Worm (Caenorhabditis elegans): ENCODE measurements around the gene Y32B12C.1.

The Y32B12C.1 gene

DNA sequence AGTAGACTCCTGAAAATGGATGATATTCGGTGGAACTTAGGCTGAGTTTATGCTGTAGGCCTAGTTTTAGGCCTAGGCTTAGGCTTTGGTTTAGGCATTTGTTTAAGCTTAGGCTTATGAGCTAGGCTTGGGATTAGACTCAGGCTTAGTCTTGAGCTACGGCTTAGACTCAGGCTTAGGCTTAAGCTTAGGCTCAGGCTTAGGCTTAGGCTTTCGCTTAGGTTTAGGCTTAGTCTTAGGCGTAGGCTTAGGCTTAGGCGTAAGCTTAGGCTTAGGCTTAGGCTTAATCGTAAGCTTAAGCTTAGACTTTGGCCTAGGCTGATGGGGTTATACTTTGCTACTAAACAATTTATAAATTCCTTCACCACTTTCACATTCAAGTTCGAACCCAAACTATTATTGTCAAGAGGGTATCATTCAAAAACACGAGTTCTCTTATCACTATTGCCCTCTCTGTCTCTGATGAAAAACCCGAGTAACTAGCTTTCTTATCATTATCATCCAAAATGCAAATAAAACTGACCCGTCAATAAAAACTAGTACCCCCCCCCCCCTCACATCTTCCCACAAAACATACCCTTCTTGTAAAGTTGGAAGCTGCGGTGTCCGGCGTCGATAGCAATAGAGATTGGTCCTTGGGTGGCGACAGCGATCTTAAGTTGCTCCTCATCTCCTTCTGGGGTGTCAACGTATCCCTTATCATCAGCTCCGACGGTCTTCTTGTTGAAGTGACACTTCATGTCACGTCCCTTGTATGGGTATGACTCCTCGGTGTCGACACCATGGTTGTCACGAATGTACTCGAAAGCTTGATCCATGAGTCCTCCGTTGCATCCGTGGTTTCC lies 13.2 kb upstream of the Y32B12C.1 start:
- peak; percentile 55 for TF ChIP-seq ama-1 (optimal IDR thresholded peaks at IDR 0.05)
- no peak for TF ChIP-seq lin-15B (tag; optimal IDR thresholded peaks at IDR 0.05)
- peak; percentile 56 for TF ChIP-seq nhr-43 (tag; optimal IDR thresholded peaks at IDR 0.05; ENCODE audit: poor library complexity, severe bottlenecking)
- no peak for TF ChIP-seq ceh-82 (tag; optimal IDR thresholded peaks at IDR 0.05)
- TF ChIP-seq tbx-2 (tag; optimal IDR thresholded peaks at IDR 0.05), result no peak
- peak; percentile 30 for TF ChIP-seq pha-4 (tag; optimal IDR thresholded peaks at IDR 0.05)
- peak; percentile 44 for TF ChIP-seq pqm-1 (tag; optimal IDR thresholded peaks at IDR 0.05)
- TF ChIP-seq fkh-10 (GFP tag; optimal IDR thresholded peaks at IDR 0.05), result no peak
- TF ChIP-seq elt-3 (tag; optimal IDR thresholded peaks at IDR 0.05), result no peak
- TF ChIP-seq elt-2 (tag; optimal IDR thresholded peaks at IDR 0.05), result peak; percentile 82
- no peak for TF ChIP-seq R02D3.7 (tag; optimal IDR thresholded peaks at IDR 0.05)

DNA sequence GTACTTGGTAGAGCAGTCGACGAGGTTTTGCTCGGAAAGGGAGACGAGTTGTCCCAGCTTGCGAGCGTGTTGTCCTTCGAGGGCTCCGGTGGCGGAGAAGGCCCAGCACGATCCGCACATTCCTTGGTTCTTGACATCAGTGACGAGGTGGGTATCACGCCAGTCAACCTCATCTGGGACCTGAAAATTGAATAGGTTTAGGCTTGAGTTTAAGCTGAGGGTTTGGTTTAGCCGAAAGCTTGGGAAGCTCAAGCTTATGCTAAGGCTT lies 12.7 kb upstream of the Y32B12C.1 start:
- TF ChIP-seq ceh-82 (tag; optimal IDR thresholded peaks at IDR 0.05) (no peak), nhr-237 (tag; optimal IDR thresholded peaks at IDR 0.05) (no peak), nhr-67 (tag; optimal IDR thresholded peaks at IDR 0.05) (no peak), ama-1 (optimal IDR thresholded peaks at IDR 0.05) (no peak), nhr-11 (tag; optimal IDR thresholded peaks at IDR 0.05) (no peak), aly-2 (tag; optimal IDR thresholded peaks at IDR 0.05) (no peak), fkh-2 (tag; optimal IDR thresholded peaks at IDR 0.05) (no peak), elt-2 (tag; optimal IDR thresholded peaks at IDR 0.05) (no peak), jun-1 (tag; optimal IDR thresholded peaks at IDR 0.05) (no peak), skn-1 (tag; optimal IDR thresholded peaks at IDR 0.05) (no peak), lin-15B (tag; optimal IDR thresholded peaks at IDR 0.05) (no peak), ztf-4 (tag; optimal IDR thresholded peaks at IDR 0.05) (no peak), ceh-9 (tag; optimal IDR thresholded peaks at IDR 0.05) (no peak)

DNA sequence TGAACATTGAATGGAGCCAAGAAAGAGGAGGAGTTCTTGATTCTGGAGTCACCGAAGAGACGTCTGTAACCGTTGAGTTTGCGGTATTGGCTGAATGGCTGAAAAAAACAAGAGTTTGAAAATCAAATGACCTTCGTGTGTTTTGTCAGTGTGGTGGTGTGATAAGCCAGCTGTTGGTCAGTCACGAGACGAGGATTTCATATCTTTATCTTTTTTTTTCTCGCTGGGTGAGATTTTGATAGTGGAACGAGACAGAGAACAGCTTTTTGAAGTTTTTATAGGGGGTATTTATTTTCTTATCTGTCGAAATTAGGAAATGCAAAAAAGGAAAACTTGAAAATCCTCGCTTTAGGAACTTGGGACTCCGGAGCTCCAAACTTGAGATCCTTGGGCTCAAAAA lies 11.9 kb upstream of the Y32B12C.1 start:
- TF ChIP-seq nhr-28 (tag; optimal IDR thresholded peaks at IDR 0.05) (no peak), nhr-25 (tag; optimal IDR thresholded peaks at IDR 0.05) (no peak), aly-2 (tag; optimal IDR thresholded peaks at IDR 0.05) (no peak), snpc-4 (tag; optimal IDR thresholded peaks at IDR 0.05) (no peak), hmg-11 (tag; optimal IDR thresholded peaks at IDR 0.05) (no peak), sea-2 (GFP tag; optimal IDR thresholded peaks at IDR 0.05) (no peak), nfya-1 (tag; optimal IDR thresholded peaks at IDR 0.05; ENCODE audit: insufficient read depth) (peak; percentile 5), mdl-1 (tag; optimal IDR thresholded peaks at IDR 0.05) (no peak), ceh-9 (tag; optimal IDR thresholded peaks at IDR 0.05) (no peak), unc-62 (GFP tag; optimal IDR thresholded peaks at IDR 0.05) (no peak), nhr-11 (tag; optimal IDR thresholded peaks at IDR 0.05) (no peak), ceh-28 (tag; optimal IDR thresholded peaks at IDR 0.05) (peak; percentile 7), egl-27 (tag; optimal IDR thresholded peaks at IDR 0.05) (no peak), nhr-12 (tag; optimal IDR thresholded peaks at IDR 0.05) (no peak), R02D3.7 (tag; optimal IDR thresholded peaks at IDR 0.05) (no peak), pqm-1 (tag; optimal IDR thresholded peaks at IDR 0.05) (no peak), nhr-23 (tag; optimal IDR thresholded peaks at IDR 0.05) (no peak), ama-1 (optimal IDR thresholded peaks at IDR 0.05) (peak; percentile 42), nhr-237 (tag; optimal IDR thresholded peaks at IDR 0.05) (no peak), nhr-43 (tag; optimal IDR thresholded peaks at IDR 0.05; ENCODE audit: poor library complexity, severe bottlenecking) (peak; percentile 53), ZK546.5 (tag; optimal IDR thresholded peaks at IDR 0.05) (no peak), ztf-4 (tag; optimal IDR thresholded peaks at IDR 0.05) (no peak), zag-1 (tag; optimal IDR thresholded peaks at IDR 0.05) (no peak), mml-1 (tag; optimal IDR thresholded peaks at IDR 0.05) (no peak), lin-39 (tag; optimal IDR thresholded peaks at IDR 0.05) (no peak), unc-39 (tag; optimal IDR thresholded peaks at IDR 0.05) (no peak), jun-1 (tag; optimal IDR thresholded peaks at IDR 0.05) (no peak), elt-3 (tag; optimal IDR thresholded peaks at IDR 0.05) (no peak)

All from whole organism, L3 larva.